Worm (Caenorhabditis elegans) whole organism, L3 larva: Measurements from ENCODE around the gene C33A11.2.

Experiments used
- ama-1 ChIP-seq: fragments of 150-350 bp; optimal IDR thresholded peaks from 2 replicates; lab custom pipeline; 2018
- daf-12 ChIP-seq: fragments of 150-350 bp; optimal IDR thresholded peaks from 2 replicates; lab custom pipeline; 2014; ENCODE audit warnings: missing biosample characterization, missing genetic modification reagents, missing genetic modification characterization
- elt-1 ChIP-seq: fragments of 150-350 bp; optimal IDR thresholded peaks from 2 replicates; lab custom pipeline; 2014; ENCODE audit warnings: missing biosample characterization, missing genetic modification characterization
- fos-1 ChIP-seq: fragments of 150-350 bp; optimal IDR thresholded peaks from 2 replicates; lab custom pipeline; 2014; ENCODE audit warnings: missing biosample characterization, missing genetic modification characterization
- jun-1 ChIP-seq: fragments of 150-350 bp; optimal IDR thresholded peaks from 2 replicates; lab custom pipeline; 2014; ENCODE audit warnings: missing biosample characterization, missing genetic modification reagents, missing genetic modification characterization
- nhr-11 ChIP-seq: fragments of 150-350 bp; optimal IDR thresholded peaks from 2 replicates; lab custom pipeline; 2014; ENCODE audit warnings: missing biosample characterization, missing genetic modification characterization
- nhr-237 ChIP-seq: fragments of 150-350 bp; optimal IDR thresholded peaks from 2 replicates; lab custom pipeline; 2014; ENCODE audit warnings: missing biosample characterization, missing genetic modification characterization
- nhr-76 ChIP-seq: fragments of 150-350 bp; sonication (generic microtip); optimal IDR thresholded peaks from 5 replicates; lab custom pipeline; 2014; ENCODE audit warnings: missing biosample characterization, missing genetic modification characterization
- sea-2 ChIP-seq: fragments of 150-350 bp; sonication (generic microtip); optimal IDR thresholded peaks from 4 replicates; lab custom pipeline; 2014; ENCODE audit warnings: missing biosample characterization, missing genetic modification reagents, missing genetic modification characterization
- snpc-4 ChIP-seq: fragments of 150-350 bp; optimal IDR thresholded peaks from 2 replicates; lab custom pipeline; 2014; ENCODE audit warnings: missing biosample characterization, missing genetic modification characterization
- tbx-2 ChIP-seq: sonication (generic microtip); optimal IDR thresholded peaks from 2 replicates; lab custom pipeline; 2016; ENCODE audit warnings: mild to moderate bottlenecking, missing genetic modification characterization, missing compliant biosample characterization
- unc-39 ChIP-seq: sonication (generic microtip); optimal IDR thresholded peaks from 4 replicates; lab custom pipeline; 2017; ENCODE audit warnings: missing biosample characterization, missing genetic modification characterization
- unc-62 ChIP-seq: fragments of 150-350 bp; sonication (generic microtip); optimal IDR thresholded peaks from 4 replicates; lab custom pipeline; 2014; ENCODE audit warnings: missing biosample characterization, missing genetic modification reagents, missing genetic modification characterization
- ztf-11 ChIP-seq: fragments of 150-350 bp; optimal IDR thresholded peaks from 2 replicates; lab custom pipeline; 2014; ENCODE audit warnings: missing biosample characterization, missing genetic modification characterization

DNA sequence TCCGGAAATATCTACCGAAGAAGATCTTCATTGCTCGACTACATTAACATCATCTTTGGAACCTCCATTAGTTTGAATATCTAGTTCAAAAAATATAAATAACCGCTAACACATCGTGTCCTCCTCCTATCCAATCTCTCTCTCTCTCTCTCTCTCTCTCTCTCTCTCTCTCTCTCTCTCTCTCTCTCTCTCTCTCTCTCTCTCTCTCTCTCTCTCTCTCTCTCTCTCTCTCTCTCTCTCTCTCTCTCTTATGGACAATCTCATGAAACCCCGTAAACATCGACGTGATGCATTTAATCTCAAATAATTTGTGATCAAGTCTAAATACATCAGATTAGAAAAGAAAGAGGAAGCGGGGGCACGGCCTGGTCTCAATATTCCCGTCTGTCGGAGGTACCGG lies 16.5 kb downstream of the C33A11.2 start:
- no peak for TF ChIP-seq fos-1 (tag; lab: Kevin White, UChicago)
- no peak for TF ChIP-seq tbx-2 (tag; lab: Kevin White, UChicago)
- TF ChIP-seq ama-1 (lab: Kevin White, UChicago): no peak
- TF ChIP-seq ztf-11 (tag; lab: Kevin White, UChicago): no peak
- no peak for TF ChIP-seq daf-12 (tag; lab: Kevin White, UChicago)
- TF ChIP-seq unc-39 (tag; lab: Kevin White, UChicago): no peak
- TF ChIP-seq sea-2 (GFP tag; lab: Kevin White, UChicago): no peak
- no peak for TF ChIP-seq snpc-4 (tag; lab: Kevin White, UChicago)
- no peak for TF ChIP-seq unc-62 (GFP tag; lab: Kevin White, UChicago)
- TF ChIP-seq nhr-237: no peak
- TF ChIP-seq nhr-11 (tag; lab: Kevin White, UChicago): no peak
- no peak for TF ChIP-seq elt-1
- no peak for TF ChIP-seq nhr-76
- TF ChIP-seq jun-1 (tag; lab: Kevin White, UChicago): no peak
